Worm (Caenorhabditis elegans) whole organism, L4 larva: ENCODE results near the gene Y39B6A.1.

Source experiments
- lin-39 ChIP-seq: fragments of 150-350 bp; optimal IDR thresholded peaks from 2 replicates; lab custom pipeline; 2014; ENCODE audit warnings: missing biosample characterization, missing genetic modification reagents, missing genetic modification characterization
- pqm-1 ChIP-seq: sonication (generic microtip); optimal IDR thresholded peaks from 2 replicates; lab custom pipeline; 2017; ENCODE audit warnings: missing biosample characterization, missing genetic modification characterization

DNA sequence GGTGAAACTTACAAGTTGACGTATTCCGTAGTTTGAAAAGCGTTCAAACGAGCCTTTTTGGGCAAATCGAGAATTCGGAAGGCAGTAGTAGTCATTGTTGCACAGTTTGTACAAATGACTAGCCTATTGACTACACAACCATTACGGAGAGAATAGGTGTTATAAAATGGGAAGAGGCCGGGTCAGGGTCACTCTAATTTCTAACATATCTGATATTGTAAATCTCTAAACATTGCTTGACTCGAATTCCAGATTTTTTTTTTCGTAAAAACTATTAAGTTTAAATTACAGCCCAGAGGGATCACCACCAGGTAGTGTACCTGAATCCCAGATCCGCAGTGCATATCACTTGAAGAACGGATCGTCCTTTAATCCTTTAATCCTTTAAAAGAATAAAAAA lies 33.8 kb upstream of the Y39B6A.1 start, which contains the start of gene fbxb-2:
- TF ChIP-seq lin-39 (no peak), pqm-1 (tag; lab: Kevin White, UChicago) (no peak)
